Worm (Caenorhabditis elegans): ENCODE results near the gene srj-53.
"Not testable (repeated sequence)": the region's sequence is repeated elsewhere in the genome, so short reads cannot be mapped to it uniquely, and the experiment has no call there.

DNA sequence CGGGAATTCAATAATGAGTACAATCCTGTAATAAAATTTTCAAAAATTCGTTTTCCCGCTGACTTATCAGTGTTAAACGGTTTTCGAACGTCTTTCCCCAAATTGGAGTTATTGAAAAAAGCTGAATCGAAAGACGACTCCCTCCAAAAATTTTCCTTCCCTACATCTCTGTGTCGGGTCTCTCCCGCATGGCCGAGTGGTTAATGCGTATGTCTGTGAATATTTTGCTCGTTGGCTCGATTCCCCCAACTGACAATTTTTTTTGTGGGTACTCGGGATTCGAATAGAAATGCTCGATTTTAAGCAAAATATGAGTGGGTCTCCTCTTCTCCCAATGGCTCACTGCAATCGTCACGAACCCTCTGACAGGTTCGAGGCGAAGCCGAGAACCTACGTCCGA lies 11.9 kb upstream of the srj-53 start:
- TF ChIP-seq ztf-29 (GFP tag; IDR thresholded peaks at IDR 0.05); med-1 (GFP tag; optimal IDR thresholded peaks at IDR 0.05; ENCODE audit: insufficient read depth): not testable (repeated sequence)
- TF ChIP-seq ref-1 (GFP tag; conservative IDR thresholded peaks at IDR 0.05): peak; percentile 69
